Fruit fly (Drosophila melanogaster): Measurements from ENCODE around the gene CG7488.

Gene CG7488

DNA sequence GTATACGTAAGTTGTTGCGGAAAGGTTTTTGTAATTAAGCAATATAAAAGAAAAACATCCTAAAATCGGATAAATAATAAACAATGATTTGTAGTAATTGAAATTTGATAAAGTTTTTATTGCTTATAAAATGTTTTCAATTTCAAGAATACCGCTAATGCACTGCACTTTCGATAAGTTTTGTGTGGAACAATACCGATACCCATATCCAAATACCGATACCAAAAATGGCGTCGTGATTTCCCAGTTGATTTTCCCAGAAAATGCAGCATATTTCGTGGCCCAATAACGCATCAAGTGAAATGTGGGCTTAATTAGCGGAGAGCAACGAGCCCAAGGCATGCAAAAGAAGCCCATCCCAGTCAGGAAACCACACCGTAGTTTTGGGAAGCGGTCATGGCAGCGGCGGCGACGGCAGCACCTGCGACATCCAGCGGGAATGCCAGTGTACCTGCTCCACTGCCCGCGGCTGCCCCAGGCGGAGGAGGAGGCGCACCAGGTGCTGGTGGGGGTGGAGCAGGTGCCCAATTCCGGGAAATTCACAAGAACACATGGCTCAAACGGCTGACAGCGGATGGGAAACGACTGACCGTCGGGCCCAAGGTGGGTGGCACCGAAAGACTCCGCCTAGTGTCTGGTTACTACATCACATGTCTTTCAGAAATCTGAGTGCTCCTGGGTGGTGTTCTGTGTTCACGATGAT, 9.4 kb upstream of the CG7488 start, which contains the start of gene CG31342 (continued):
- TF ChIP-seq CG9817 (tag; optimal IDR thresholded peaks at IDR 0.05): peak; percentile 28
- TF ChIP-seq Hr78 (GFP tag; optimal IDR thresholded peaks at IDR 0.05): no peak
- peak; percentile 24 for TF ChIP-seq CG12104 (GFP tag; optimal IDR thresholded peaks at IDR 0.05)
- no peak for TF ChIP-seq CG1792 (GFP tag; optimal IDR thresholded peaks at IDR 0.05)
- TF ChIP-seq CG12155 (GFP tag; optimal IDR thresholded peaks at IDR 0.05): no peak
- peak; percentile 45 for TF ChIP-seq CG15696 (tag; optimal IDR thresholded peaks at IDR 0.05)
- no peak for TF ChIP-seq rib (GFP tag; IDR thresholded peaks at IDR 0.05)
- no peak for TF ChIP-seq ap (GFP tag; IDR thresholded peaks at IDR 0.05)
- peak; percentile 40; the same call in 1 of the 2 replicates for TF ChIP-seq ranshi (GFP tag; IDR thresholded peaks at IDR 0.05)
- peak; percentile 29; the same call in 1 of the 3 replicates for TF ChIP-seq otp (GFP tag; IDR thresholded peaks at IDR 0.05)
- no peak for TF ChIP-seq Hey (tag; optimal IDR thresholded peaks at IDR 0.05)
- TF ChIP-seq CG5245 (GFP tag; optimal IDR thresholded peaks at IDR 0.05): no peak
- TF ChIP-seq CG16779 (GFP tag; IDR thresholded peaks at IDR 0.05): no peak
- TF ChIP-seq fd102C (GFP tag; optimal IDR thresholded peaks at IDR 0.05): no peak
- no peak for TF ChIP-seq CG4730 (GFP tag; IDR thresholded peaks at IDR 0.05)
- no peak for TF ChIP-seq Hsf (GFP tag; optimal IDR thresholded peaks at IDR 0.05)
- TF ChIP-seq CG4424 (GFP tag; optimal IDR thresholded peaks at IDR 0.05): no peak
- peak; percentile 64 for TF ChIP-seq CG10267 (tag; optimal IDR thresholded peaks at IDR 0.05)
- TF ChIP-seq Ada2b (GFP tag; IDR thresholded peaks at IDR 0.05): no peak
- no peak for TF ChIP-seq bigmax (GFP tag; optimal IDR thresholded peaks at IDR 0.05)
- TF ChIP-seq eve (GFP tag; optimal IDR thresholded peaks at IDR 0.05): no peak
- no peak for TF ChIP-seq CG33213 (GFP tag; optimal IDR thresholded peaks at IDR 0.05)
- TF ChIP-seq Blimp-1 (GFP tag; optimal IDR thresholded peaks at IDR 0.05): no peak
- no peak for TF ChIP-seq sens-2 (GFP tag; IDR thresholded peaks at IDR 0.05)
- TF ChIP-seq zfh1 (GFP tag; IDR thresholded peaks at IDR 0.05): no peak
- TF ChIP-seq CG8281 (tag; optimal IDR thresholded peaks at IDR 0.05): no peak
- no peak for TF ChIP-seq CG9876 (GFP tag; optimal IDR thresholded peaks at IDR 0.05)
- TF ChIP-seq CG13424 (tag; optimal IDR thresholded peaks at IDR 0.05): peak; percentile 69
- TF ChIP-seq HLH54F (GFP tag; optimal IDR thresholded peaks at IDR 0.05): no peak
- TF ChIP-seq CG9932 (GFP tag; IDR thresholded peaks at IDR 0.05): peak; percentile 38; the same call in 1 of the 2 replicates
- TF ChIP-seq CG9437 (GFP tag; optimal IDR thresholded peaks at IDR 0.05): no peak
- no peak for TF ChIP-seq Neu2 (GFP tag; optimal IDR thresholded peaks at IDR 0.05; ENCODE audit: borderline replicate concordance)
- TF ChIP-seq bowl (GFP tag; IDR thresholded peaks at IDR 0.05): no peak
- TF ChIP-seq CG12769 (tag; optimal IDR thresholded peaks at IDR 0.05): no peak
- TF ChIP-seq CG10147 (GFP tag; optimal IDR thresholded peaks at IDR 0.05): no peak
- TF ChIP-seq BtbVII (GFP tag; optimal IDR thresholded peaks at IDR 0.05): no peak
- TF ChIP-seq CG11456 (GFP tag; IDR thresholded peaks at IDR 0.05): no peak
- no peak for TF ChIP-seq CG5953 (GFP tag; IDR thresholded peaks at IDR 0.05)
- no peak for TF ChIP-seq CG6854 (GFP tag; optimal IDR thresholded peaks at IDR 0.05)
- no peak for TF ChIP-seq caup (GFP tag; optimal IDR thresholded peaks at IDR 0.05; ENCODE audit: severe bottlenecking)
- TF ChIP-seq CG2712 (tag; optimal IDR thresholded peaks at IDR 0.05): no peak
- TF ChIP-seq Lim3 (GFP tag; IDR thresholded peaks at IDR 0.05): no peak
- no peak for TF ChIP-seq danr (GFP tag; IDR thresholded peaks at IDR 0.05)
- no peak for TF ChIP-seq Hr39 (optimal IDR thresholded peaks at IDR 0.05)
- no peak for TF ChIP-seq CG31224 (GFP tag; IDR thresholded peaks at IDR 0.05)
- no peak for TF ChIP-seq en (GFP tag; optimal IDR thresholded peaks at IDR 0.05)
- no peak for TF ChIP-seq chn (GFP tag; optimal IDR thresholded peaks at IDR 0.05)
- no peak for TF ChIP-seq gce (GFP tag; IDR thresholded peaks at IDR 0.05)
- TF ChIP-seq CG13624 (GFP tag; optimal IDR thresholded peaks at IDR 0.05): peak; percentile 67
- TF ChIP-seq Pdp1 (GFP tag; optimal IDR thresholded peaks at IDR 0.05): peak in 1 of 2 experiments; percentile 31
- TF ChIP-seq lbe (GFP tag; optimal IDR thresholded peaks at IDR 0.05): no peak

Data from whole organism, embryonic.